Worm (Caenorhabditis elegans) whole organism, late embryonic: ENCODE data around the gene pqn-96.

ENCODE experiments used
- ama-1 ChIP-seq: fragments of 150-350 bp; optimal IDR thresholded peaks from 2 replicates; lab custom pipeline; 2014
- ceh-9 ChIP-seq: sonication (generic microtip); optimal IDR thresholded peaks from 2 replicates; lab custom pipeline; 2016; ENCODE audit warnings: mild to moderate bottlenecking, missing genetic modification characterization, inconsistent platforms, missing compliant biosample characterization
- fkh-10 ChIP-seq: fragments of 150-350 bp; optimal IDR thresholded peaks from 2 replicates; lab custom pipeline; 2014; ENCODE audit warnings: missing biosample characterization, missing genetic modification reagents, missing genetic modification characterization
- lim-6 ChIP-seq: sonication (generic microtip); optimal IDR thresholded peaks from 2 replicates; lab custom pipeline; 2016; ENCODE audit warnings: missing genetic modification characterization, missing compliant biosample characterization
- nhr-11 ChIP-seq: fragments of 150-350 bp; optimal IDR thresholded peaks from 2 replicates; lab custom pipeline; 2014; ENCODE audit warnings: missing biosample characterization, missing genetic modification characterization
- odd-2 ChIP-seq: sonication (generic microtip); optimal IDR thresholded peaks from 2 replicates; lab custom pipeline; 2017; ENCODE audit warnings: antibody characterized with exemption, mild to moderate bottlenecking, missing genetic modification characterization, missing compliant biosample characterization
- pqm-1 ChIP-seq: sonication (generic microtip); optimal IDR thresholded peaks from 2 replicates; lab custom pipeline; 2016; ENCODE audit warnings: missing genetic modification characterization, missing compliant biosample characterization

DNA sequence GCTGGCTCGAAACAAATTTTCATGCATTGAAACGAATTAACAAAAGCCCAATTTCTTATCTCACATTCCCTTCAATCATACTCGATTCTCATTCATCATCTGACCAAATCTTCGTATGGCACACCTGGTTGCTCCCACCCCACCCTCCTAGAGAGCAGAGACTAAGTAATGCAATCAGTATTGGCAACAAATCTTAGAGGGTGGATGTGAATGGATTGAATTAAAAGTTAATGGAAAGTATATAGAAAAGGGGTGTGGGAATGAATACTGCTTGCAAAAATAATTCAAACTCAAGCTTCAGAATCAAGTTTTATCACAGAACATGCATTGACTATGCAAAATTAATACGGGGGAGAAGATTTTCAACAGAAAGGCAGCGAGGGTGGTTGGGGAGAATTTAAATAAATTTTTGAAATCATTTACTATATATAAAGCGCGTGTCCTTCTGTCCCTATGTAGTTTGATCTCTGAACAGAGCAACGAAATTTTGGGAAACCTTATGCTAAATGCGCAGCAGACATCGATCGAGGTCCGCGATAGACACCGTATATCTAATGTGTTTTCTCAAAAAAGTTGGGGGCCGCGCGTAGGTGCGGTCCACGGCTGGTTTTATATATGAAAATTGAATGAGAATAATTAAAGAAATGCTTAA lies 1.3 kb downstream of the pqn-96 start:
- TF ChIP-seq ama-1 (lab: Kevin White, UChicago) = no peak
- TF ChIP-seq ceh-9 = no peak
- TF ChIP-seq lim-6 (tag; lab: Kevin White, UChicago) = no peak
- no peak for TF ChIP-seq fkh-10
- no peak for TF ChIP-seq nhr-11 (tag; lab: Kevin White, UChicago)
- no peak for TF ChIP-seq odd-2 (tag; lab: Kevin White, UChicago)
- TF ChIP-seq pqm-1 (tag; lab: Kevin White, UChicago) = no peak
